Worm (Caenorhabditis elegans) whole organism, L4 larva: ENCODE measurements around the gene acdh-6.

Experiments
- T26A8.4 ChIP-seq: fragments of 200-800 bp; sonication (Bioruptor generic); IDR thresholded peaks from 2 replicates; pipeline ENCODE4 v1.3.6; 2022; ENCODE audit warnings: missing genetic modification characterization, missing compliant biosample characterization
- aly-2 ChIP-seq: sonication (generic microtip); optimal IDR thresholded peaks from 2 replicates; lab custom pipeline; 2018; ENCODE audit warnings: missing biosample characterization, missing genetic modification characterization
- ama-1 ChIP-seq: fragments of 150-350 bp; optimal IDR thresholded peaks from 2 replicates; lab custom pipeline; 2014; ENCODE audit warnings: inconsistent platforms, mixed read lengths
- dmd-9 ChIP-seq: fragments of 200-800 bp; sonication (Bioruptor generic); IDR thresholded peaks from 2 replicates; pipeline ENCODE4 v1.3.6; 2022; ENCODE audit warnings: missing genetic modification reagents, missing genetic modification characterization, missing compliant biosample characterization
- fkh-10 ChIP-seq: fragments of 150-350 bp; optimal IDR thresholded peaks from 2 replicates; lab custom pipeline; 2014; ENCODE audit warnings: missing biosample characterization, missing genetic modification reagents, missing genetic modification characterization
- fos-1 ChIP-seq: fragments of 150-350 bp; optimal IDR thresholded peaks from 2 replicates; lab custom pipeline; 2014; ENCODE audit warnings: missing biosample characterization, missing genetic modification characterization
- nhr-28 ChIP-seq: fragments of 150-350 bp; optimal IDR thresholded peaks from 2 replicates; lab custom pipeline; 2014; ENCODE audit warnings: missing biosample characterization, missing genetic modification characterization
- nhr-77 ChIP-seq: fragments of 150-350 bp; optimal IDR thresholded peaks from 2 replicates; lab custom pipeline; 2014; ENCODE audit warnings: missing biosample characterization, missing genetic modification characterization
- ztf-11 ChIP-seq: fragments of 150-350 bp; optimal IDR thresholded peaks from 2 replicates; lab custom pipeline; 2014; ENCODE audit warnings: missing biosample characterization, missing genetic modification characterization

DNA sequence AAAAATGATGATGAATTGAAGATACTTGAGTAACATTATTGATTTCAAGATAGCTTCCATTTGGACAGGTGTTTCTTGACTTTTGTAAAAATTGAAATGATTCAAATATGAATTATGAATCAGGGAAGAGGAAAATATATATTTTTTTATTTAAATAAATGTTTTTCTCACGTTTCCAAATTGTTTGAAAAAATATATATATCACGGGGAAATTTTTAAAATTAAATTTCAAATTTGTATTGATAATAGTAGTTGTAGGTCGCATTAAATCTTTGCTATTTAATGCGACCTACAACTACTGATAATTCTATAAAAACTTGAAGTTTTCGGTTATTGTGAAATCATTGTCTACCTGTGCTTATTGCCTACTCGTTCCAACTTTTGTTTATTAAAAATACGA is 41.0 kb upstream of the acdh-6 start, which contains the start of gene ZC21.8:
- TF ChIP-seq ama-1 (no peak), T26A8.4 (GFP tag; lab: Robert Waterston, UW) (no peak), dmd-9 (GFP tag; lab: Robert Waterston, UW) (no peak), fos-1 (no peak), aly-2 (no peak), nhr-77 (tag; lab: Kevin White, UChicago) (no peak), ztf-11 (tag; lab: Kevin White, UChicago) (no peak), nhr-28 (tag; lab: Kevin White, UChicago) (no peak), fkh-10 (GFP tag; lab: Kevin White, UChicago) (no peak)
